Worm (Caenorhabditis elegans): ENCODE measurements around the gene cbs-1.

cbs-1 gene

ce11 chrX:10017975-10018654 is 36.0 kb upstream of the cbs-1 start, which contains the start of gene F19C6.4 (continued):
- no peak for TF ChIP-seq lir-3 (tag; optimal IDR thresholded peaks at IDR 0.05)
- no peak for TF ChIP-seq daf-12 (tag; optimal IDR thresholded peaks at IDR 0.05)
- TF ChIP-seq ceh-44 (GFP tag; IDR thresholded peaks at IDR 0.05): no peak
- TF ChIP-seq mes-2 (tag; optimal IDR thresholded peaks at IDR 0.05; ENCODE audit: poor library complexity, severe bottlenecking): no peak

- peak; percentile 25 for TF ChIP-seq hlh-11 (tag; optimal IDR thresholded peaks at IDR 0.05)
- TF ChIP-seq daf-16 (GFP tag; optimal IDR thresholded peaks at IDR 0.05): peak in 1 of 2 experiments; percentile 83
- no peak for TF ChIP-seq daf-16 (tag; optimal IDR thresholded peaks at IDR 0.05)
- no peak for TF ChIP-seq unc-62 (GFP tag; optimal IDR thresholded peaks at IDR 0.05 in 1 of 2)
- no peak for TF ChIP-seq unc-62 (tag; optimal IDR thresholded peaks at IDR 0.05)
- peak; percentile 11 for TF ChIP-seq nhr-11 (tag; optimal IDR thresholded peaks at IDR 0.05)
- TF ChIP-seq ceh-82 (tag; optimal IDR thresholded peaks at IDR 0.05): no peak
These were observed 32.1 kb upstream of the cbs-1 start, which contains the start of gene F42G10.1 for ce11 chrX:10022016-10022415. F42G10.1 (minus strand) TSS chrX:10022166.

- TF ChIP-seq F44E2.7 (GFP tag; IDR thresholded peaks at IDR 0.05) (no peak), vab-7 (GFP tag; IDR thresholded peaks at IDR 0.05) (no peak), mes-2 (tag; optimal IDR thresholded peaks at IDR 0.05; ENCODE audit: poor library complexity, severe bottlenecking) (peak; percentile 13), unc-62 (GFP tag; optimal IDR thresholded peaks at IDR 0.05 in 1 of 2) (peak in 1 of 2 experiments; percentile 97), unc-62 (tag; optimal IDR thresholded peaks at IDR 0.05) (no peak), lim-7 (GFP tag; IDR thresholded peaks at IDR 0.05) (no peak), nhr-28 (tag; optimal IDR thresholded peaks at IDR 0.05) (peak; percentile 80), nhr-41 (GFP tag; IDR thresholded peaks at IDR 0.05) (no peak), zfp-3 (GFP tag; conservative IDR thresholded peaks at IDR 0.05) (no peak), R02D3.7 (tag; optimal IDR thresholded peaks at IDR 0.05) (no peak), fkh-10 (GFP tag; optimal IDR thresholded peaks at IDR 0.05) (peak; percentile 36), aha-1 (tag) (peak; percentile 54), nhr-77 (tag; optimal IDR thresholded peaks at IDR 0.05) (peak; percentile 13), tag-97 (GFP tag; IDR thresholded peaks at IDR 0.05) (no peak), tra-1 (GFP tag; IDR thresholded peaks at IDR 0.05) (0 out of 2 replicates have a peak, but pooled peaks have one; percentile 14), mxl-3 (GFP tag; optimal IDR thresholded peaks at IDR 0.05) (peak; percentile 39), T20F7.1 (GFP tag; optimal IDR thresholded peaks at IDR 0.05) (no peak), hlh-11 (tag; optimal IDR thresholded peaks at IDR 0.05) (peak; percentile 55), mdl-1 (tag; optimal IDR thresholded peaks at IDR 0.05) (peak in 1 of 2 experiments; percentile 72), ztf-7 (tag; optimal IDR thresholded peaks at IDR 0.05) (no peak), dve-1 (tag; optimal IDR thresholded peaks at IDR 0.05; ENCODE audit: insufficient read depth) (peak; percentile 66), dpl-1 (GFP tag; optimal IDR thresholded peaks at IDR 0.05) (peak; percentile 10), ceh-28 (tag; optimal IDR thresholded peaks at IDR 0.05) (peak; percentile 13), nhr-11 (tag; optimal IDR thresholded peaks at IDR 0.05) (peak; percentile 29), ctbp-1 (GFP tag; IDR thresholded peaks at IDR 0.05) (peak; percentile 65; the same call in 1 of the 2 replicates), hmg-1.1 (GFP tag; IDR thresholded peaks at IDR 0.05) (peak; percentile 48; the same call in 1 of the 2 replicates), Y5F2A.4 (GFP tag; optimal IDR thresholded peaks at IDR 0.05) (no peak), daf-16 (GFP tag; optimal IDR thresholded peaks at IDR 0.05) (peak in 1 of 2 experiments; percentile 40), daf-16 (tag; optimal IDR thresholded peaks at IDR 0.05) (no peak), mep-1 (tag; optimal IDR thresholded peaks at IDR 0.05) (peak; percentile 53), lsy-2 (tag; optimal IDR thresholded peaks at IDR 0.05) (peak in 1 of 2 experiments; percentile 39), Y75B8A.6 (GFP tag; IDR thresholded peaks at IDR 0.05) (no peak), rbr-2 (tag; optimal IDR thresholded peaks at IDR 0.05) (peak; percentile 44), nhr-76 (tag; optimal IDR thresholded peaks at IDR 0.05) (no peak)
These were observed 27.7 kb upstream of the cbs-1 start for ce11 chrX:10026347-10026746.
